Worm (Caenorhabditis elegans): ENCODE measurements around the gene C10F3.7.

Gene C10F3.7

DNA sequence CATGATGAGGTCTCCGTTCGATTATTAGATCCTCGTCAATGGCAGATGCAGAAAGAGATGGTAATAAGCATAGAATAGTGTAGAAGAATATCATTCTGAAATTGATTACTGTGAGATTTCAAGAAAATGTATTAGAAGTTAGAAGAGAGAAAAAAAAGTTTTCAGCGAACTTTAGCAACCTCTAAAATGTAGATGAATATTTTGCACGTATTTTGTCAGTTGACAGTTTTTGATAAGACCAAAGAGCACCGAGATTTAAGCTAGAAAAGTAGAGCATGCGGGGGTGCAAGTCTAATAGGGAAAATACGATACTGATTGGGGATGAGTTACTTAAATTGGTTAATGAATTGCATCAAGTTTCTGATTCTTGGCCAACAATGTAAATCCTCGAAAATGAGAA is 31.9 kb downstream of the C10F3.7 start, which contains the start of gene M03F8.6:
M03F8.6 (minus strand) TSS at position 101 of the 400 bp plus-strand sequence.
- TF ChIP-seq W03F9.2 (tag; optimal IDR thresholded peaks at IDR 0.05) (no peak), him-1 (tag; optimal IDR thresholded peaks at IDR 0.05) (no peak), dao-5 (tag; optimal IDR thresholded peaks at IDR 0.05) (no peak)

ce11 chrV:5953086-5953485 is 33.6 kb downstream of the C10F3.7 start:
- no peak for TF ChIP-seq dao-5 (tag; optimal IDR thresholded peaks at IDR 0.05)
- no peak for TF ChIP-seq W03F9.2 (tag; optimal IDR thresholded peaks at IDR 0.05)
- TF ChIP-seq him-1 (tag; optimal IDR thresholded peaks at IDR 0.05), result no peak

DNA sequence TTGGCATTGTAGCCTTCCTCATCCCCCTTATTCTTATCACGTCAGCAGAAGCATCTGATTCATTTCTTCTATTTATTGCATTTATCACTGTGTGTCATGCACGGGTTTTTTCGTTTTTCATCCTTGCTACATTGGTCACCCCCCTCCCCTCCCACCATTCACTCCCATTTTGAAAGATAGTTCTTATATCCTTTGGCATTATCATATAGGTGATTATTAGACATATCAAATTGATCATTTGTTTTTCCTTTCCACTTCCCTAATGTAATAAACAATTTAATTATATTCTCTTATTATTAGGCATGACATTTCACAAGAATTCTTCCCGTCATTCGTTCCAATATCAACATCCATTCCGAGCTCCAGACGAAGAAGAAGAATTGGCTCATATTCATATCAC is 35.5 kb downstream of the C10F3.7 start, which contains the start of gene M03F8.1:
M03F8.1 (plus strand) TSS at position 301 of the 400 bp plus-strand sequence.
- no peak for TF ChIP-seq W03F9.2 (tag; optimal IDR thresholded peaks at IDR 0.05)
- no peak for TF ChIP-seq him-1 (tag; optimal IDR thresholded peaks at IDR 0.05)
- no peak for TF ChIP-seq dao-5 (tag; optimal IDR thresholded peaks at IDR 0.05)

DNA sequence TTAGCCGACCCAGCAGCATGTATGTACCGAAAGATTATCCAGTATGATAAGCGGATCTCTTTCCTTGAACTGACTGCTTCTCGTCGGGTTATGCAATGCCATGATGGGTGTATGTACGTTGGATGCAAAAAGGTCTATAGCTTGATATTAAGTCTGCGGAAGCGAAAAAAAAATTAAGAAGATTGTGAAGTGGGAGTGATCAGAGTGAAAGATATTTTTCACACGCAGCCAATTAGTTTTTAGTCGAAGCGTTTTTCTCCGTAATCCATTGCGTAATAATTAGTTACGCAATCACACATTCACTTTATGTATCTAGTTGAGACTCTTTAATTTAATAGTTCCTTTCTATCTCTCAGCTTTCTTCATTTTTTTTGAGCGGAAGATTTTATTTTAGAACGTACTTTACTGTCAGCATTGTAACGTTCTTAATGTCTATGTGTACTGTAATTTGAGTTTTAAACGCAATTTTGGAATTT is 36.9 kb downstream of the C10F3.7 start:
- TF ChIP-seq dao-5 (tag; optimal IDR thresholded peaks at IDR 0.05) (no peak), W03F9.2 (tag; optimal IDR thresholded peaks at IDR 0.05) (no peak), him-1 (tag; optimal IDR thresholded peaks at IDR 0.05) (no peak)

DNA sequence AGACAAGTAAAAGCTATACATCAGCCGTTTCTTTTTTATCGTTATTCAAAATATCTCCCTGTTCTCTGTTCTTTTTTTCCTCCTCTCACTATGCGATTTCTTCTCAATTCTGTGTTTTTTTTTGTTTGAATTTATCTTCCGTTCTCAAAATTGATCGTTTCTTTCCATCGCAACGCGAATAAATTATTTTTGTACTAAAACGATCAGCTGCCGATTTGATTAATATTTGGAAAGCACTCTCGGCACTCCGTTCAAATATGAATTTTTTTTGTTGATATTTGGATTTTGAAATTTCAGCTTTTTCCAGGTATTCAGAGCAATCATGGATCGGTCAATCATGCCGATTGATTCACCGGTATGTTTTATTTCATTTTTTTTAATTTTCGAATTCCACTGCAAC is 43.5 kb downstream of the C10F3.7 start, which contains the start of gene pst-1:
pst-1 (plus strand) TSS at position 301 of the 400 bp plus-strand sequence.
- TF ChIP-seq dao-5 (tag; optimal IDR thresholded peaks at IDR 0.05) (no peak), W03F9.2 (tag; optimal IDR thresholded peaks at IDR 0.05) (no peak), him-1 (tag; optimal IDR thresholded peaks at IDR 0.05) (no peak)

ce11 chrV:5939503-5940072 is 47.1 kb downstream of the C10F3.7 start, which contains the start of gene syf-3:
syf-3 (plus strand) TSS chrV:5940022.
- no peak for TF ChIP-seq dao-5 (tag; optimal IDR thresholded peaks at IDR 0.05)
- no peak for TF ChIP-seq W03F9.2 (tag; optimal IDR thresholded peaks at IDR 0.05)
- no peak for TF ChIP-seq him-1 (tag; optimal IDR thresholded peaks at IDR 0.05)

- no peak for TF ChIP-seq dao-5 (tag; optimal IDR thresholded peaks at IDR 0.05)
- TF ChIP-seq W03F9.2 (tag; optimal IDR thresholded peaks at IDR 0.05), result no peak
- no peak for TF ChIP-seq him-1 (tag; optimal IDR thresholded peaks at IDR 0.05)
Measured at ce11 chrV:5936691-5937090, 50.0 kb downstream of the C10F3.7 start, which contains the start of the genes M03F8.5 and M03F8.7. M03F8.5 (minus strand) TSS chrV:5936791. M03F8.7 (plus strand) TSS chrV:5936939.
